Fruit fly (Drosophila melanogaster): ENCODE measurements around the gene CG18081.

DNA sequence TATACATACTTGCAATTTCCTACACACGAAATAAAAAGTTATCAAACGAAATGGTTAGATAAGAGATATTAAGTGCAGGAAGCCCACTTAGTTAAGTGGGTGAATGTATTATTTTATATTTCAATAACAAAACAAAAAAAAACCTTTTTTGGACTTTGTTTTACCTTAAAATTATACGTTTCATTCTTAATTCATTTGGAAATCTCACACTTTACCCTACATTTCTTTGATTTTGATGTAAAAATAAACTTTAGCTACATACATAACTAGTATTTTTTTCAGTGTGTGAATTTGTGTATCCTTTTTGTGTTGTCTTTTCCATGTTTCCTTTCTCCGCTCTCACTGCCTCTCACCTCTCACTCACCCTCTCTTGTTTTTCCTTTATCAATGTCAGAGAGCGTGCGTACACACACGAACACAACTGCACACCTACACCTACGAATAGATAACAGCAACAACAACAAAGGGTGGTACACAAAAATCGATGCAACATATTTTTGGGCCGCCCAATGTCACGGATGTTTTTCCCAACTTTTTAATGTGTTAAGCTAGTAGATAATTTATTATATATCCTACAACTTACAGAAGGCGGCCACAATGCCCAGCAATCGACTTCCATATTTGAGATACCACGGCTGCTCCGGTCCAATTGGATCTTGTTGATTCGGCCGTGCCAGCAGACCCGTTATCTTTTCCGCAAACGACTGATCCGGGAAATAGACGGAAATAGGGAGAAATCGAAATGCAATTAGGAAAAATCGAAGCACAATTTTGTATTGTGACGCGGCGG, 19.6 kb downstream of the CG18081 start:
- TF ChIP-seq CTCF (optimal IDR thresholded peaks at IDR 0.05) (no peak), CG8478 (optimal IDR thresholded peaks at IDR 0.05) (no peak)
